Worm (Caenorhabditis elegans) whole organism, L1 larva: ENCODE data around the gene T01B7.5.

Experiments used
- aly-2 ChIP-seq: fragments of 150-350 bp; optimal IDR thresholded peaks from 2 replicates; lab custom pipeline; 2014; ENCODE audit warnings: missing biosample characterization, missing genetic modification characterization
- ama-1 ChIP-seq: fragments of 150-350 bp; optimal IDR thresholded peaks from 2 replicates; lab custom pipeline; 2014
- ceh-82 ChIP-seq, 3 experiments: fragments of 150-350 bp in 1 of 3; sonication (generic microtip) in 2 of 3; optimal IDR thresholded peaks; 2 replicates each; lab custom pipeline; 2014 to 2017; ENCODE audit warnings: missing biosample characterization in 3 of 3, missing genetic modification characterization in 3 of 3
- egl-13 ChIP-seq: sonication (generic microtip); optimal IDR thresholded peaks from 2 replicates; lab custom pipeline; 2016; ENCODE audit warnings: missing genotype, missing genetic modification reagents, missing genetic modification characterization, missing compliant biosample characterization
- lin-13 ChIP-seq: fragments of 150-350 bp; optimal IDR thresholded peaks from 2 replicates; lab custom pipeline; 2014; ENCODE audit warnings: missing biosample characterization, missing genetic modification reagents, missing genetic modification characterization
- lin-15B ChIP-seq: fragments of 150-350 bp; sonication (generic microtip); optimal IDR thresholded peaks from 3 replicates; lab custom pipeline; 2014; ENCODE audit warnings: missing biosample characterization, missing genetic modification characterization
- lin-39 ChIP-seq: fragments of 150-350 bp; optimal IDR thresholded peaks from 2 replicates; lab custom pipeline; 2014; ENCODE audit warnings: missing biosample characterization, missing genetic modification reagents, missing genetic modification characterization
- mep-1 ChIP-seq: fragments of 150-350 bp; optimal IDR thresholded peaks from 2 replicates; lab custom pipeline; 2014; ENCODE audit warnings: missing biosample characterization, missing genetic modification characterization
- nhr-11 ChIP-seq: fragments of 150-350 bp; optimal IDR thresholded peaks from 2 replicates; lab custom pipeline; 2014; ENCODE audit warnings: missing biosample characterization, missing genetic modification characterization
- sox-4 ChIP-seq: sonication (generic microtip); optimal IDR thresholded peaks from 2 replicates; lab custom pipeline; 2016; ENCODE audit warnings: missing genetic modification characterization, missing compliant biosample characterization
- zag-1 ChIP-seq: fragments of 150-350 bp; optimal IDR thresholded peaks from 2 replicates; lab custom pipeline; 2014; ENCODE audit warnings: missing biosample characterization, missing genetic modification characterization

DNA sequence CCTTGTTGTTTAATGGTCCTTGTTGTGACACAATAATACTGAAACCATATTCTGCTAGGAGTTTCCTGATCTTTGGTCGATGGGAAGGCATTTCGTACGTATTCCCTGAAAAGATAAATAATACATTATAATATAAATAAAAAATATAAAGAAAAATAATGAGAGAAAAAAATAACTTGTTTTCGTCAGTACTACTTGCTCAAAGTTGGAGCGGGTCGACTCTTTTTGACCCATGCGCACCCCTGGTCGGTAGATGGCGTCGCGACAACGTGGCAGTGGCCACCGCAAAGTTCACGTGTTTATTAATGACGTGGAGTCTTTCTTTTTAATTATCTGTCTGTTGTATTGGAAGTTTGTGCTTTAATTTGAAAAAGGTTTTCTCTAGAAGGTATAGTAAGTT is 20.8 kb upstream of the T01B7.5 start, which contains the start of gene C34C6.10:
- TF ChIP-seq ceh-82 (tag; optimal IDR thresholded peaks at IDR 0.05; lab: Kevin White, UChicago) (no peak), nhr-11 (tag; lab: Kevin White, UChicago) (no peak), lin-13 (GFP tag; lab: Kevin White, UChicago) (no peak), mep-1 (tag; lab: Kevin White, UChicago) (no peak), lin-15B (tag; lab: Kevin White, UChicago) (no peak), sox-4 (tag; lab: Kevin White, UChicago) (no peak), egl-13 (tag; lab: Kevin White, UChicago) (no peak), ama-1 (no peak), zag-1 (tag; lab: Kevin White, UChicago) (no peak), lin-39 (tag; lab: Kevin White, UChicago) (no peak), aly-2 (no peak)
